Fruit fly (Drosophila melanogaster) whole organism, embryonic: Measurements from ENCODE around the gene CG14642.

ENCODE experiments used
- Antp ChIP-seq: fragments of 200-800 bp; sonication (Bioruptor generic); optimal IDR thresholded peaks from 3 replicates; lab custom pipeline; 2016; ENCODE audit warnings: missing biosample characterization, missing genetic modification characterization
- Atf3 ChIP-seq: fragments of 200-800 bp; sonication (Bioruptor generic); optimal IDR thresholded peaks from 3 replicates; lab custom pipeline; 2016; ENCODE audit warnings: missing biosample characterization, missing genetic modification characterization
- Atf6 ChIP-seq: fragments of 200-800 bp; sonication (Bioruptor generic); IDR thresholded peaks from 2 replicates; pipeline ENCODE4 v1.3.6; 2022; ENCODE audit warnings: missing biosample characterization, missing genetic modification characterization
- Awh ChIP-seq: fragments of 200-800 bp; sonication (Bioruptor generic); IDR thresholded peaks from 2 replicates; pipeline ENCODE4, ENCODE4 v1.3.6; 2022; ENCODE audit warnings: missing biosample characterization, missing genetic modification characterization
- C15 ChIP-seq: fragments of 200-800 bp; sonication (Bioruptor generic); IDR thresholded peaks from 3 replicates; pipeline ENCODE4 v1.3.6; 2022; ENCODE audit warnings: missing biosample characterization, missing genetic modification characterization
- CG10431 ChIP-seq: fragments of 200-800 bp; sonication (Bioruptor generic); optimal IDR thresholded peaks from 3 replicates; lab custom pipeline; 2018; ENCODE audit warnings: missing biosample characterization, mild to moderate bottlenecking, missing genetic modification characterization
- CG10565 ChIP-seq: fragments of 200-800 bp; sonication (Bioruptor generic); optimal IDR thresholded peaks from 3 replicates; lab custom pipeline; 2016; ENCODE audit warnings: missing biosample characterization, mild to moderate bottlenecking, missing genetic modification characterization
- CG13296 ChIP-seq: fragments of 200-800 bp; sonication (Bioruptor generic); optimal IDR thresholded peaks from 3 replicates; lab custom pipeline; 2018; ENCODE audit warnings: missing biosample characterization, mild to moderate bottlenecking, missing genetic modification characterization
- CG17359 ChIP-seq: fragments of 200-800 bp; sonication (Bioruptor generic); optimal IDR thresholded peaks from 3 replicates; lab custom pipeline; 2018; ENCODE audit warnings: missing biosample characterization, mild to moderate bottlenecking, missing genetic modification characterization, moderate library complexity
- CG18599 ChIP-seq: fragments of 200-800 bp; sonication (Bioruptor generic); optimal IDR thresholded peaks from 3 replicates; lab custom pipeline; 2017; ENCODE audit warnings: missing biosample characterization, missing genetic modification characterization, mild to moderate bottlenecking, moderate library complexity, missing genetic modification reagents
- CG31365 ChIP-seq: fragments of 200-800 bp; sonication (Bioruptor generic); optimal IDR thresholded peaks from 2 replicates; lab custom pipeline; 2018; ENCODE audit warnings: missing biosample characterization, mild to moderate bottlenecking, missing genetic modification characterization
- CG4360 ChIP-seq: fragments of 200-800 bp; sonication (Bioruptor generic); IDR thresholded peaks from 2 replicates; pipeline ENCODE4 v1.3.6; 2022; ENCODE audit warnings: missing biosample characterization, missing genetic modification characterization
- CG4820 ChIP-seq: fragments of 200-800 bp; sonication (Bioruptor generic); optimal IDR thresholded peaks from 3 replicates; lab custom pipeline; 2016; ENCODE audit warnings: missing biosample characterization, missing genetic modification characterization
- CG6175 ChIP-seq: fragments of 200-800 bp; sonication (Bioruptor generic); IDR thresholded peaks from 3 replicates; pipeline ENCODE4 v1.3.6; 2022; ENCODE audit warnings: missing biosample characterization, missing genetic modification characterization
- CG6272 ChIP-seq: fragments of 200-800 bp; sonication (Bioruptor generic); IDR thresholded peaks from 2 replicates; pipeline ENCODE4 v1.3.6; 2022; ENCODE audit warnings: missing biosample characterization, missing genetic modification characterization
- CG8944 ChIP-seq: fragments of 200-800 bp; sonication (Bioruptor generic); optimal IDR thresholded peaks from 3 replicates; lab custom pipeline; 2016; ENCODE audit warnings: missing biosample characterization, missing genetic modification characterization
- CHES-1-like ChIP-seq: fragments of 200-800 bp; sonication (Bioruptor generic); optimal IDR thresholded peaks from 2 replicates; lab custom pipeline; 2016; ENCODE audit warnings: missing biosample characterization, missing genetic modification characterization
- Camta ChIP-seq: fragments of 200-800 bp; sonication (Bioruptor generic); optimal IDR thresholded peaks from 2 replicates; lab custom pipeline; 2016; ENCODE audit warnings: missing biosample characterization, missing genetic modification characterization
- CoRest ChIP-seq: fragments of 200-800 bp; sonication (Bioruptor generic); optimal IDR thresholded peaks from 3 replicates; lab custom pipeline; 2018; ENCODE audit warnings: missing biosample characterization, mild to moderate bottlenecking, missing genetic modification characterization, moderate library complexity
- Dfd ChIP-seq, 2 experiments: fragments of >200 bp; optimal IDR thresholded peaks; 2 replicates each; lab custom pipeline; 2017; ENCODE audit warnings: missing biosample characterization in 2 of 2, missing genetic modification characterization in 2 of 2
- Dip2 ChIP-seq: fragments of 200-800 bp; sonication (Bioruptor generic); IDR thresholded peaks from 2 replicates; pipeline ENCODE4 v1.3.6; 2022; ENCODE audit warnings: missing biosample characterization, missing genetic modification characterization
- ERR ChIP-seq: fragments of 200-800 bp; sonication (Bioruptor generic); optimal IDR thresholded peaks from 2 replicates; lab custom pipeline; 2016; ENCODE audit warnings: missing biosample characterization, missing genetic modification characterization
- Elba2 ChIP-seq: fragments of 200-800 bp; sonication (Bioruptor generic); optimal IDR thresholded peaks from 3 replicates; lab custom pipeline; 2016; ENCODE audit warnings: missing biosample characterization, missing genetic modification characterization
- Gug ChIP-seq: fragments of 200-800 bp; sonication (Bioruptor generic); IDR thresholded peaks from 4 replicates; pipeline ENCODE4 v1.3.6; 2022; ENCODE audit warnings: missing biosample characterization, missing genetic modification characterization
- H15 ChIP-seq: fragments of 200-800 bp; sonication (Bioruptor generic); IDR thresholded peaks from 3 replicates; pipeline ENCODE4 v1.3.6; 2022; ENCODE audit warnings: missing biosample characterization, missing genetic modification characterization
- H2.0 ChIP-seq: fragments of 200-800 bp; sonication (Bioruptor generic); IDR thresholded peaks from 2 replicates; pipeline ENCODE4 v1.3.6; 2022; ENCODE audit warnings: missing biosample characterization, missing genetic modification characterization
- HLH3B ChIP-seq: fragments of 200-800 bp; sonication (Bioruptor generic); IDR thresholded peaks from 2 replicates; pipeline ENCODE4 v1.3.6; 2022; ENCODE audit warnings: missing biosample characterization, missing genetic modification characterization
- HLH4C ChIP-seq: fragments of 200-800 bp; sonication (Bioruptor generic); IDR thresholded peaks from 3 replicates; pipeline ENCODE4 v1.3.6; 2022; ENCODE audit warnings: missing biosample characterization, missing genetic modification characterization; ENCODE audit not compliant: partially characterized antibody
- Med ChIP-seq: fragments of 200-800 bp; sonication (Bioruptor generic); peaks from one replicate; lab custom pipeline; 2016; ENCODE audit warnings: missing biosample characterization, missing genetic modification characterization, mild to moderate bottlenecking, inconsistent platforms, moderate library complexity
- Poxn ChIP-seq: fragments of 200-800 bp; sonication (Bioruptor generic); IDR thresholded peaks from 2 replicates; pipeline ENCODE4 v1.3.6; 2022; ENCODE audit warnings: missing biosample characterization, missing genetic modification characterization
- Spps ChIP-seq: fragments of 200-800 bp; sonication (Bioruptor generic); optimal IDR thresholded peaks from 2 replicates; lab custom pipeline; 2018; ENCODE audit warnings: missing biosample characterization, mild to moderate bottlenecking, missing genetic modification characterization
- ap ChIP-seq: fragments of 200-800 bp; sonication (Bioruptor generic); IDR thresholded peaks from 2 replicates; pipeline ENCODE4 v1.3.6; 2022; ENCODE audit warnings: missing biosample characterization, missing genetic modification characterization
- ase ChIP-seq: fragments of 200-800 bp; sonication (Bioruptor generic); IDR thresholded peaks from 3 replicates; pipeline ENCODE4 v1.3.6; 2022; ENCODE audit warnings: missing biosample characterization, missing genetic modification characterization
- chif ChIP-seq, 2 experiments: fragments of 200-800 bp; sonication (Bioruptor generic); optimal IDR thresholded peaks; 3 replicates each; lab custom pipeline; 2016; ENCODE audit warnings: missing biosample characterization in 2 of 2, missing genetic modification characterization in 2 of 2
- grau ChIP-seq: fragments of 200-800 bp; optimal IDR thresholded peaks from 3 replicates; lab custom pipeline; 2019; ENCODE audit warnings: missing biosample characterization, mild to moderate bottlenecking, missing genetic modification characterization, moderate library complexity
- grn ChIP-seq: fragments of 200-800 bp; sonication (Bioruptor generic); optimal IDR thresholded peaks from 3 replicates; lab custom pipeline; 2017; ENCODE audit warnings: missing biosample characterization, missing genetic modification characterization
- gsb ChIP-seq: fragments of 200-800 bp; sonication (Bioruptor generic); IDR thresholded peaks from 2 replicates; pipeline ENCODE4 v1.3.6; 2022; ENCODE audit warnings: missing biosample characterization, missing genetic modification characterization
- gsb-n ChIP-seq: fragments of 200-800 bp; sonication (Bioruptor generic); optimal IDR thresholded peaks from 3 replicates; lab custom pipeline; 2018; ENCODE audit warnings: missing biosample characterization, mild to moderate bottlenecking, missing genetic modification characterization
- jigr1 ChIP-seq: fragments of 200-800 bp; sonication (Bioruptor generic); IDR thresholded peaks from 3 replicates; pipeline ENCODE4 v1.3.6; 2022; ENCODE audit warnings: missing biosample characterization, missing genetic modification characterization
- ken ChIP-seq: fragments of 200-800 bp; sonication (Bioruptor generic); IDR thresholded peaks from 3 replicates; pipeline ENCODE4 v1.3.6; 2022; ENCODE audit warnings: missing biosample characterization, missing genetic modification characterization
- lilli ChIP-seq: fragments of 200-800 bp; sonication (Bioruptor generic); optimal IDR thresholded peaks from 3 replicates; lab custom pipeline; 2016; ENCODE audit warnings: missing biosample characterization, missing genetic modification characterization
- nau ChIP-seq: fragments of 200-800 bp; sonication (Bioruptor generic); optimal IDR thresholded peaks from 3 replicates; lab custom pipeline; 2017; ENCODE audit warnings: missing biosample characterization, mild to moderate bottlenecking, missing genetic modification characterization, missing genetic modification reagents
- nmo ChIP-seq: fragments of 200-800 bp; sonication (Bioruptor generic); optimal IDR thresholded peaks from 2 replicates; lab custom pipeline; 2018; ENCODE audit warnings: missing biosample characterization, mild to moderate bottlenecking, missing genetic modification characterization, moderate library complexity
- ro ChIP-seq: fragments of 200-800 bp; sonication (Bioruptor generic); IDR thresholded peaks from 2 replicates; pipeline ENCODE4 v1.3.6; 2022; ENCODE audit warnings: missing biosample characterization, missing genetic modification characterization
- row ChIP-seq: fragments of 200-800 bp; sonication (Bioruptor generic); IDR thresholded peaks from 3 replicates; pipeline ENCODE4 v1.3.6; 2022; ENCODE audit warnings: missing biosample characterization, missing genetic modification characterization
- run ChIP-seq: fragments of 200-800 bp; sonication (Bioruptor generic); optimal IDR thresholded peaks from 3 replicates; lab custom pipeline; 2018; ENCODE audit warnings: missing biosample characterization, mild to moderate bottlenecking, missing genetic modification characterization
- seq ChIP-seq: fragments of 200-800 bp; sonication (Bioruptor generic); IDR thresholded peaks from 2 replicates; pipeline ENCODE4 v1.3.6; 2022; ENCODE audit warnings: missing biosample characterization, missing genetic modification characterization
- slou ChIP-seq: fragments of 200-800 bp; sonication (Bioruptor generic); optimal IDR thresholded peaks from 3 replicates; lab custom pipeline; 2016; ENCODE audit warnings: missing biosample characterization, missing genetic modification characterization
- sna ChIP-seq: fragments of 200-800 bp; sonication (Bioruptor generic); IDR thresholded peaks from 2 replicates; pipeline ENCODE4 v1.3.6; 2022; ENCODE audit warnings: missing biosample characterization, missing genetic modification characterization; ENCODE audit not compliant: partially characterized antibody
- sr ChIP-seq: fragments of 200-800 bp; sonication (Bioruptor generic); IDR thresholded peaks from 3 replicates; pipeline ENCODE4 v1.3.6; 2022; ENCODE audit warnings: missing biosample characterization, missing genetic modification characterization

CG14642 gene

dm6 chr3R:4215264-4215993 lies 27.1 kb downstream of the CG14642 start, which contains the start of gene CG14636 (continued):
- TF ChIP-seq row (GFP tag; lab: Robert Waterston, UW) (peak; percentile 90), CG6175 (GFP tag; lab: Robert Waterston, UW) (0 out of 3 replicates have a peak, but pooled peaks have one; percentile 11), Atf3 (GFP tag; lab: Kevin White, UChicago) (peak; percentile 28), ap (peak; percentile 49), Awh (GFP tag; lab: Robert Waterston, UW) (peak; percentile 68), gsb-n (tag; lab: Kevin White, UChicago) (no peak), CG6272 (GFP tag; lab: Robert Waterston, UW) (peak; percentile 68), CG18599 (GFP tag; lab: Kevin White, UChicago) (peak; percentile 83), CoRest (peak; percentile 70), CHES-1-like (GFP tag; lab: Kevin White, UChicago) (peak; percentile 69), Spps (no peak), CG8944 (GFP tag; lab: Kevin White, UChicago) (peak; percentile 63), CG13296 (peak; percentile 80), run (peak; percentile 34), sr (GFP tag; lab: Robert Waterston, UW) (0 out of 3 replicates have a peak, but pooled peaks have one; percentile 28), CG10565 (no peak), nmo (GFP tag; lab: Kevin White, UChicago) (peak; percentile 43), slou (GFP tag; lab: Kevin White, UChicago) (peak; percentile 35), ro (peak; percentile 47; the same call in 1 of the 2 replicates), Dip2 (GFP tag; lab: Robert Waterston, UW) (0 out of 2 replicates have a peak, but pooled peaks have one; percentile 17), HLH4C (GFP tag; lab: Robert Waterston, UW) (peak; percentile 54; the same call in 1 of the 3 replicates), nau (GFP tag; lab: Kevin White, UChicago) (peak; percentile 74), H2.0 (GFP tag; lab: Robert Waterston, UW) (peak; percentile 57; the same call in 1 of the 2 replicates), gsb (GFP tag; lab: Robert Waterston, UW) (peak; percentile 67), ERR (GFP tag; lab: Kevin White, UChicago) (peak; percentile 18), chif (GFP tag; optimal IDR thresholded peaks at IDR 0.05; lab: Kevin White, UChicago) (peak; percentile 34 to 67), jigr1 (GFP tag; lab: Robert Waterston, UW) (peak; percentile 67; the same call in 2 of the 3 replicates), Atf6 (GFP tag; lab: Robert Waterston, UW) (peak; percentile 83), Dfd (GFP tag; optimal IDR thresholded peaks at IDR 0.05; lab: Kevin White, UChicago) (no peak), H15 (GFP tag; lab: Robert Waterston, UW) (0 out of 3 replicates have a peak, but pooled peaks have one; percentile 49), ken (GFP tag; lab: Robert Waterston, UW) (no peak), grn (GFP tag; lab: Kevin White, UChicago) (peak; percentile 14), sna (GFP tag; lab: Robert Waterston, UW) (no peak), CG31365 (tag; lab: Kevin White, UChicago) (no peak), Antp (peak; percentile 80), Gug (GFP tag; lab: Robert Waterston, UW) (peak; percentile 63; the same call in 2 of the 4 replicates), Poxn (GFP tag; lab: Robert Waterston, UW) (0 out of 2 replicates have a peak, but pooled peaks have one; percentile 16), CG17359 (tag; lab: Kevin White, UChicago) (peak; percentile 65), C15 (peak; percentile 71; the same call in 1 of the 3 replicates), Med (GFP tag; lab: Kevin White, UChicago) (peak; percentile 96), grau (peak; percentile 75), HLH3B (GFP tag; lab: Robert Waterston, UW) (peak; percentile 78), CG4360 (GFP tag; lab: Robert Waterston, UW) (no peak), Elba2 (GFP tag; lab: Kevin White, UChicago) (no peak), CG4820 (GFP tag; lab: Kevin White, UChicago) (peak; percentile 39), Camta (GFP tag; lab: Kevin White, UChicago) (peak; percentile 48), lilli (GFP tag; lab: Kevin White, UChicago) (peak; percentile 76), seq (GFP tag; lab: Robert Waterston, UW) (peak; percentile 78; the same call in 1 of the 2 replicates), CG10431 (GFP tag; lab: Kevin White, UChicago) (no peak), ase (GFP tag; lab: Robert Waterston, UW) (peak; percentile 73; the same call in 2 of the 3 replicates)
